Fruit fly (Drosophila melanogaster) whole organism, adult: Measurements from ENCODE around the gene CG1571.

Experiments used
- CG11617 ChIP-seq: fragments of 200-800 bp; sonication (Bioruptor generic); optimal IDR thresholded peaks from 2 replicates; lab custom pipeline; 2017; ENCODE audit warnings: mild to moderate bottlenecking, missing biosample characterization, missing genetic modification reagents, missing genetic modification characterization
- CG12768 ChIP-seq: fragments of 200-800 bp; sonication (Bioruptor generic); optimal IDR thresholded peaks from 2 replicates; lab custom pipeline; 2017; ENCODE audit warnings: missing biosample characterization, missing genetic modification characterization, mild to moderate bottlenecking, moderate library complexity, missing genetic modification reagents
- CG14711 ChIP-seq: fragments of 200-800 bp; sonication (Bioruptor generic); optimal IDR thresholded peaks from 2 replicates; lab custom pipeline; 2018; ENCODE audit warnings: missing biosample characterization, mild to moderate bottlenecking, missing genetic modification characterization, moderate library complexity
- CG1620 ChIP-seq: fragments of 200-800 bp; sonication (Bioruptor generic); optimal IDR thresholded peaks from 2 replicates; lab custom pipeline; 2016; ENCODE audit warnings: missing biosample characterization, missing genetic modification characterization
- CG33017 ChIP-seq: fragments of 200-800 bp; sonication (Bioruptor generic); optimal IDR thresholded peaks from 2 replicates; lab custom pipeline; 2018; ENCODE audit warnings: missing biosample characterization, mild to moderate bottlenecking, missing genetic modification characterization, moderate library complexity
- CG5204 ChIP-seq: fragments of 200-800 bp; sonication (Bioruptor generic); optimal IDR thresholded peaks from 2 replicates; lab custom pipeline; 2016; ENCODE audit warnings: missing biosample characterization, missing genetic modification characterization
- CG7045 ChIP-seq: fragments of 200-800 bp; sonication (Bioruptor generic); optimal IDR thresholded peaks from 2 replicates; lab custom pipeline; 2017; ENCODE audit warnings: missing biosample characterization, mild to moderate bottlenecking, missing genetic modification characterization
- CG7101 ChIP-seq: fragments of 200-800 bp; sonication (Bioruptor generic); optimal IDR thresholded peaks from 2 replicates; lab custom pipeline; 2018; ENCODE audit warnings: missing biosample characterization, mild to moderate bottlenecking, missing genetic modification characterization, moderate library complexity
- Clk ChIP-seq: fragments of 200-800 bp; sonication (Bioruptor generic); optimal IDR thresholded peaks from 2 replicates; lab custom pipeline; 2017; ENCODE audit warnings: missing biosample characterization, missing genetic modification characterization
- Crg-1 ChIP-seq: fragments of 200-800 bp; sonication (Bioruptor generic); optimal IDR thresholded peaks from 2 replicates; lab custom pipeline; 2016; ENCODE audit warnings: missing biosample characterization, missing genetic modification characterization
- Hr96 ChIP-seq: fragments of 200-800 bp; sonication (Bioruptor generic); optimal IDR thresholded peaks from 2 replicates; lab custom pipeline; 2016; ENCODE audit warnings: missing biosample characterization, missing genetic modification characterization
- Mnt ChIP-seq: fragments of 200-800 bp; sonication (Bioruptor generic); optimal IDR thresholded peaks from 2 replicates; lab custom pipeline; 2016; ENCODE audit warnings: missing biosample characterization, mild to moderate bottlenecking, missing genetic modification characterization
- bab1 ChIP-seq: fragments of 200-800 bp; sonication (Bioruptor generic); optimal IDR thresholded peaks from 3 replicates; lab custom pipeline; 2019; ENCODE audit warnings: missing biosample characterization, mild to moderate bottlenecking, missing genetic modification characterization, moderate library complexity
- cic ChIP-seq: fragments of 200-800 bp; sonication (Bioruptor generic); optimal IDR thresholded peaks from 2 replicates; lab custom pipeline; 2017; ENCODE audit warnings: missing biosample characterization, mild to moderate bottlenecking, missing genetic modification characterization, moderate library complexity
- cnc ChIP-seq, 2 experiments: fragments of >200 bp; optimal IDR thresholded peaks; 2 replicates each; lab custom pipeline; 2017
- kay ChIP-seq: fragments of 200-800 bp; sonication (Bioruptor generic); peaks from one replicate; lab custom pipeline; 2016; ENCODE audit warnings: missing biosample characterization, missing genetic modification characterization, borderline replicate concordance
- ovo ChIP-seq: fragments of 200-800 bp; sonication (Bioruptor generic); optimal IDR thresholded peaks from 2 replicates; lab custom pipeline; 2016; ENCODE audit warnings: missing biosample characterization, missing genetic modification characterization
- pad ChIP-seq: fragments of 200-800 bp; sonication (Bioruptor generic); optimal IDR thresholded peaks from 3 replicates; lab custom pipeline; 2017; ENCODE audit warnings: missing biosample characterization, missing genetic modification characterization, mild to moderate bottlenecking, moderate library complexity, missing genetic modification reagents
- tj ChIP-seq: fragments of 200-800 bp; sonication (Bioruptor generic); optimal IDR thresholded peaks from 3 replicates; lab custom pipeline; 2017; ENCODE audit warnings: missing biosample characterization, mild to moderate bottlenecking, missing genetic modification characterization, moderate library complexity
- toe ChIP-seq: fragments of 200-800 bp; sonication (Bioruptor generic); optimal IDR thresholded peaks from 2 replicates; lab custom pipeline; 2016; ENCODE audit warnings: missing biosample characterization, missing genetic modification characterization

CG1571 gene

dm6 chrX:8060148-8060920 is 15.3 kb upstream of the CG1571 start:
- TF ChIP-seq kay (GFP tag; lab: Kevin White, UChicago) (peak; percentile 87), pad (GFP tag; lab: Kevin White, UChicago) (no peak), tj (GFP tag; lab: Kevin White, UChicago) (peak; percentile 35), CG14711 (no peak), ovo (GFP tag; lab: Kevin White, UChicago) (peak; percentile 36)

dm6 chrX:8060921-8061270 is 14.8 kb upstream of the CG1571 start:
- TF ChIP-seq Hr96 (GFP tag; lab: Kevin White, UChicago) (no peak), tj (GFP tag; lab: Kevin White, UChicago) (peak; percentile 24), CG7101 (tag; lab: Kevin White, UChicago) (no peak), cic (GFP tag; lab: Kevin White, UChicago) (peak; percentile 69), kay (GFP tag; lab: Kevin White, UChicago) (peak; percentile 56), Mnt (GFP tag; lab: Kevin White, UChicago) (peak; percentile 97), pad (GFP tag; lab: Kevin White, UChicago) (peak; percentile 78), CG14711 (no peak), CG5204 (GFP tag; lab: Kevin White, UChicago) (no peak)

dm6 chrX:8061392-8062179 is 14.1 kb upstream of the CG1571 start, which contains the start of gene mys:
Gene mys, plus strand, starts transcription at chrX:8061645.
- peak; percentile 47 for TF ChIP-seq toe (GFP tag; lab: Kevin White, UChicago)
- peak; percentile 61 for TF ChIP-seq ovo (GFP tag; lab: Kevin White, UChicago)
- peak; percentile 12 for TF ChIP-seq CG33017
- no peak for TF ChIP-seq CG7045 (GFP tag; lab: Kevin White, UChicago)
- TF ChIP-seq kay (GFP tag; lab: Kevin White, UChicago), result no peak
- peak; percentile 85 for TF ChIP-seq Hr96 (GFP tag; lab: Kevin White, UChicago)
- peak; percentile 58 for TF ChIP-seq Clk
- TF ChIP-seq Mnt (GFP tag; lab: Kevin White, UChicago), result peak; percentile 24
- TF ChIP-seq CG7101 (tag; lab: Kevin White, UChicago), result peak; percentile 80
- peak; percentile 57 for TF ChIP-seq CG14711
- TF ChIP-seq CG1620 (GFP tag; lab: Kevin White, UChicago), result peak; percentile 96
- TF ChIP-seq cnc (optimal IDR thresholded peaks at IDR 0.05; lab: Kevin White, UChicago), result no peak
- peak; percentile 7 for TF ChIP-seq pad (GFP tag; lab: Kevin White, UChicago)
- no peak for TF ChIP-seq CG5204 (GFP tag; lab: Kevin White, UChicago)
- no peak for TF ChIP-seq CG12768
- peak; percentile 92 for TF ChIP-seq tj (GFP tag; lab: Kevin White, UChicago)
- no peak for TF ChIP-seq CG11617
- no peak for TF ChIP-seq cic (GFP tag; lab: Kevin White, UChicago)
- TF ChIP-seq Crg-1 (GFP tag; lab: Kevin White, UChicago), result peak; percentile 60
- peak; percentile 73 for TF ChIP-seq bab1 (GFP tag; lab: Kevin White, UChicago)

- TF ChIP-seq kay (GFP tag; lab: Kevin White, UChicago), result peak; percentile 46
- TF ChIP-seq CG11617, result no peak
Measured at dm6 chrX:8062180-8062480, 13.5 kb upstream of the CG1571 start.

dm6 chrX:8063223-8063674 is 12.4 kb upstream of the CG1571 start:
- TF ChIP-seq Mnt (GFP tag; lab: Kevin White, UChicago) (peak; percentile 71), cic (GFP tag; lab: Kevin White, UChicago) (no peak), CG14711 (no peak), ovo (GFP tag; lab: Kevin White, UChicago) (peak; percentile 64), tj (GFP tag; lab: Kevin White, UChicago) (peak; percentile 45), cnc (optimal IDR thresholded peaks at IDR 0.05; lab: Kevin White, UChicago) (no peak), bab1 (GFP tag; lab: Kevin White, UChicago) (peak; percentile 15), Hr96 (GFP tag; lab: Kevin White, UChicago) (no peak), CG12768 (no peak), Clk (no peak), CG11617 (peak; percentile 67), kay (GFP tag; lab: Kevin White, UChicago) (peak; percentile 92), CG7045 (GFP tag; lab: Kevin White, UChicago) (no peak), CG5204 (GFP tag; lab: Kevin White, UChicago) (no peak), CG33017 (no peak), CG1620 (GFP tag; lab: Kevin White, UChicago) (no peak), toe (GFP tag; lab: Kevin White, UChicago) (no peak), Crg-1 (GFP tag; lab: Kevin White, UChicago) (no peak), CG7101 (tag; lab: Kevin White, UChicago) (no peak), pad (GFP tag; lab: Kevin White, UChicago) (no peak)

- no peak for TF ChIP-seq CG11617
- TF ChIP-seq bab1 (GFP tag; lab: Kevin White, UChicago), result no peak
- no peak for TF ChIP-seq CG14711
- TF ChIP-seq cic (GFP tag; lab: Kevin White, UChicago), result no peak
- TF ChIP-seq CG7101 (tag; lab: Kevin White, UChicago), result no peak
- no peak for TF ChIP-seq toe (GFP tag; lab: Kevin White, UChicago)
- no peak for TF ChIP-seq CG7045 (GFP tag; lab: Kevin White, UChicago)
- TF ChIP-seq kay (GFP tag; lab: Kevin White, UChicago), result no peak
- no peak for TF ChIP-seq CG5204 (GFP tag; lab: Kevin White, UChicago)
- TF ChIP-seq CG12768, result no peak
- no peak for TF ChIP-seq Clk
- TF ChIP-seq ovo (GFP tag; lab: Kevin White, UChicago), result no peak
Measured at dm6 chrX:8080174-8080573, 4.5 kb downstream of the CG1571 start.
